Fruit fly (Drosophila melanogaster) whole organism, larva: ENCODE data around the gene CG43331.

Source experiments
- noc ChIP-seq: fragments of 200-800 bp; sonication (Bioruptor generic); optimal IDR thresholded peaks from 3 replicates; lab custom pipeline; 2019; ENCODE audit warnings: missing biosample characterization, mild to moderate bottlenecking, missing genetic modification characterization, moderate library complexity

Gene CG43331

DNA sequence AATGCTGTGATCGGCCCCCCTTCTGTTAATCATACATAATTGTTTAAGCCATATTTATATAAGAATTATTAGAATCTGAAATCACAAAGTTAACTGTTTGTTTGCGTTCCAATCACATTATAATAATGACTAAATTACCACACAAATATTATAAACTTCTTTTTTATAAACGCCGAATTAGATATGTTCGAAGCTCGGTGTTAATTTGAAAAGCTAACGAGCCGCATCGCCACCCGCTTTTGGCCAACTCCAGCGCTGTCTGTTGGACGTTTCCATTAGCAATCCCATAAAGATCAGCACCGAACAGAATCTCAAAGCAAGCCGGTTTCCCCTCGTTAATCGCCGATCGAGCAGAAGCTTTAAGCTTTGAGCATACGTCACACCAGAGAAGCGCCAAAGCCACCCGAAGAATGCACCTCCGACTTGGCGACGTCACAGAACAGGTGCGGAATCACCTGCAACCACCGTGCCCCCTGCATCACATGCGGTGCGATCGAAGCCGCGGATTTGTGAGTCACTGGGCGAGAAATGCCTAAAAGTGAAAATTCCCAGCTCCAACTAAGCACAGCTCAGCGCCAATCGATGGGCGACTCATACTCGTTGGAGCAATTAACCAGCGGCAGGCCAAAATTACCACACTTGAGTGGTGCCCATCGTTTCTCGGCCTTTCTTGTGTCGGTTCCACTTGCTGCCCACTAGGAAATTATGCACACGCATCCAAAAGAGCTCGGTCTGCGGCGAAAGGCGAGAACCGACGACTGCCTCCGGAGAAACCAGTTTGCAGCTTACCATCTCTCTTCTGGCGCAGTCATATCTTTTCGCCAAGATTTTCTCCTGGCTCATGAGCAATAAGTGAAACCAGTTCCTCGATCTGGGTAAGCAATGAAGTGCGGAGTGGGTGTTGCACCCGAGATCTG lies 37.9 kb downstream of the CG43331 start, which contains the start of gene CG11438:
Gene CG11438 (plus strand): TSS at position 134 of the 917 bp plus-strand sequence.
- no peak for TF ChIP-seq noc (tag; lab: Kevin White, UChicago)

DNA sequence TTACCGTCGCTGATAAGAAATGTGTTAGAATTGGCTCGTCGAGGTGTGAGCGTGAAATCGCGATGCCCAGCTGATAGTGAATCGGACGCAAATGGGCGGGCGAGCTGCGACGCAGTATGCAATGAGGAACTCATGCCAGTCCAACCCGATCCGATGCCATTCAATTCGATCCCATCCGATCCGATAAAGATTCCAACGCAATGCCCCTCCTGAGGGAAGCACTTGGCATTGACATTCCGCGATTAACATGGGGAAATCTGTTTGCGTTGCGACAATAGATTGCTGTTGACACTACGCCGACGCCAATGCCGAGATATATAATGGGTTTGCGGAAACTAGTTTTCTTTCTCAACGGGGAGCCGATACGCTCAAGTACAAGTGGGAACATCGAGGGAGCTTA lies 40.2 kb downstream of the CG43331 start:
- no peak for TF ChIP-seq noc (tag; lab: Kevin White, UChicago)

DNA sequence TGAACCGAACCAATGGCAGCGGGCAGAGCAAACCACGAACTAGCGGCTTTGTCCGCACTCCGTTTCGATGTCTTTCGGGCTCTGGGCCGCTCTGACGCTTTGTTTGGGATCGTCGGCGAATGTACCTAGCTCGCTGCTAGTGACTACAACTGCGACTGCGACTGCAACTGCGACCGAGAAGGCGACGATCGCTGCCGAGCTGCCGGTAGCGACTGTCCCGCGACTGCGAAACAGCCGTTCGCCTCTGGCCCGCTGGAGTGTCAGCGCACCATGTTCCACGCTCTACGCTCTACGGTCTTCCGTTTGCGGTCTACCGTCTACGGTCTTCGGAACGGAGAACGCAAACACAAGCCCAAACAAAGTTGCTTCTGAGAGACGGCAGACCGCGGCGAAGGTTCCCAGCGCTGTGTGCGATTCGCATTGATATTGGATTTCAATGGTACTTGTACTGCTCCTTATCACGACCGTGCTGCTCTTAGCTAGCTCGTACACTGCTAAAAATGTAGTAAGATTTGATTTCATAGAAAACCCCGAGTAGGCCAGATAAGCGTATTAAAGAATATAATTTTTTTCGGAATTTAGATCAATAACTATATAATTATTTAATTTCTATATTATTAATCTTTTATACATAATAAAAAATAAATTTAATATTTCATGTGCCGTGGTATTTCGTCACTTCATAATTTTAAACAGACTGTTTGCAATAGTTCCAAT lies 42.6 kb downstream of the CG43331 start, which contains the start of gene laza:
Gene laza (minus strand): TSS at position 214 of the 717 bp plus-strand sequence.
- no peak for TF ChIP-seq noc (tag; lab: Kevin White, UChicago)

DNA sequence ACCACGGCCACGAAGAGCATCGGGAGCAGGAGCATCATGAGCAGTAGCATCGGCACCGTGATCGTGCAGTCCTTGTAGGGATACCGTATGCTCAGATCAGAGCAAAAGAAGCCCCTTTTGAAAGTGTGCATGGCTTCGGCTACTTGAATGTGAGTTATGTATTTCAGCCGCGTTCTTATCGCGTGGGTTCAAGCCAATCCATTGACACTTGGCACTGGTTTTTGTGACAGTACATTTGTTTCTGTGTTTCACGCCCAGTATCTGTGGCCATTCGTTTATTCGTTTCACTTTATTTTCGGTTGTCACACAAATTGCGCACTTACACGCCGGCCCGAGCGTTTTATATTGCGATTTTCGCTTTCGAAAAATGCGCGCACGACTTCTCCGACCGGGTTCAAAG lies 43.2 kb downstream of the CG43331 start:
- no peak for TF ChIP-seq noc (tag; lab: Kevin White, UChicago)

DNA sequence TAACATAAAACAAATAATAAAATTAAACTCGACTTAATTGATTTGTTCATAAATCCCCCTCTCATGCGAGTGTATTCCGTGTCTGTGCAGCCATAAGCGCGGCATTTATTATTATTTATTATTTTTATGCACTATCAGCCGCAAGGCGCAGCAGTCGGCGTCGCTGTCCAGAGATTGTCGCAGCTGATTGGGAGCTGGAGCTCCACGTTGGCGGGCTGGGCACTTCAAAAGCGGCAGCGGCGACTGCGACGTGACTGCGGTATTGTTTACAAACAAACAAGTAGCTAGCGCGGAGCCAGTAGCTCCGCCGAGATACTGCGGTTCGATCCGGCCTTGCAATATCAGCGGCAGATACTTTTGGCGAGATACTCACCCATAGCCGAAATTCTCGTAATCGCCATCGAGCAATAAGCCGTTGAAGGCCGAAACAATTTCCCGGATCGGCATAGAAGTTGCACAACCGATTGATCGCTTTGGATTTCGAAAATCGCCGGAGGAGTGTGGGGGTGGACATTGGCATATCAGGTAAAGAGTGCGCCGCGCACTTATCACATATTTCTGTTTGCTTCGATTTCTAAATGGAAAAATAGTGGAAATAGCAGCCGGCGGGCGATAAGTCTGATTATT lies 44.6 kb downstream of the CG43331 start:
- no peak for TF ChIP-seq noc (tag; lab: Kevin White, UChicago)

DNA sequence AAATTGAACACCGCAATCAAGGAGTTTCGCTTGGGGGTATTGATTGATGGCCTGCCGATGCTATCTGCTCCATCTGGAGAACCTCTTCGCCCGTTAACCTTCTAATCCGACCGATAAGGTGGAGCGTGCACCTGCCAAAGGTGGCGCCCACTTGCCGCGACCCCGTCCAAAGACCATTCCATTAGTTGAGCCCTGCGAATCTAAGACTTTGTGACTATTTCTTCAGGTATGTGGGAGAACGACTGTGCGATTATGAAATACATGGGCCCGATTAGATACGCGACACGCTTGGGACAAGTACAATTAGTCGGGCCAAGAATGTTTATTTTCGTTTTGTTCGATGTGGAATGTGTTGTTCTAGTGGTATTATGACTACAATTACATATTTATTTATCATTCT lies 45.4 kb downstream of the CG43331 start:
- TF ChIP-seq noc (tag; lab: Kevin White, UChicago) = no peak

DNA sequence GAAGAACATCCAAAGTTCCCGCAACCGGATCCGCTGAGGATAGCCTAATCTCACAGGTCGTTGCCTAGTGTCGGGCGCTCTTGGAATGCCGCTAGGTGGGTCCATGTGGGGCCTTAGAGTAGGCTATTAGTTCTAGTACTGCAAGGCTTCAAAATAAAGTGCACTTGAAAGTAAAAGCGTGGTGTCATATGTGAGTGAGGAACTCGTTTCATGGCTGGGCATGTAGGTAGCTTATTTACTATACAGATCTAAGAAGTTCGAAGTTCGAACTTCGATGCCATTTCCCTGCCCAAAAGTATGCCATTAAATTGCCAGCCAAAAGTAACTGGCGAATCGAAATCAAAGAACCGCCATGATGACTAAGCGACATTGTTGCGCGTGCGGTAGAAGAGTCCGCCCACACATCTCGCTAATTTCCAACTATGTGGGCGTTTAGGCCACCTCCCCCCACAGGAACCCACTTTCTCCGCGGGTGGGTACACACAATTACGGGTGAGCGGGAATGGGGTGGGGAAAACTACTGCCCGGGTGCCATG lies 47.6 kb downstream of the CG43331 start:
- no peak for TF ChIP-seq noc (tag; lab: Kevin White, UChicago)

DNA sequence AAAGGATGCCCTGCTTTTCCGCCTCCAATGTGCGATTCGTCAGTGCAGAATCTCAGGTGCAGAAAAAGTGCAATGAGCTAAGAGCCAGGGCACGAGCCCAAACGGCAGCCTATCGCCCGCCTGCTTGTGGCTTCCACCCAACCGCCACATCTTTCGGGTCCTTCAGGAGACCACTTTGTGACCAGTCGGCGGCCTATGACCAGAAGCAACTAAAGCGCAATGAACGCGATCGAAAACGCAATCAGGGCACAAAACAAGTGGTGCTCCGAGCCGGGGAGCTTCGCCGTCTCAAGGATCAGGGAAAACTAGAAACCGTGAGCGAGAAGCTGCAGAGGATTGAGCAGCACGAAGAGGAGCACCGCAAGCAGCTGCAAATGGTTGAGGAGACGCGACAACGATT lies 49.3 kb downstream of the CG43331 start, which contains the start of gene CG11449:
Gene CG11449 (plus strand): TSS at position 6 of the 400 bp plus-strand sequence.
- TF ChIP-seq noc (tag; lab: Kevin White, UChicago) = no peak
